Worm (Caenorhabditis elegans) whole organism, midembryonic: Measurements from ENCODE around the gene C18H9.1.

Source experiments
- T22C8.4 ChIP-seq: fragments of 200-800 bp; sonication (Bioruptor generic); IDR thresholded peaks from 2 replicates; pipeline ENCODE4 v1.3.6; 2022; ENCODE audit warnings: missing genetic modification characterization, missing compliant biosample characterization
- cog-1 ChIP-seq: sonication (generic microtip); optimal IDR thresholded peaks from 2 replicates; lab custom pipeline; 2016; ENCODE audit warnings: missing genetic modification characterization, missing compliant biosample characterization
- flt-1 ChIP-seq: fragments of 200-800 bp; sonication (Bioruptor generic); IDR thresholded peaks from 2 replicates; pipeline ENCODE4 v1.3.6; 2022; ENCODE audit warnings: missing genetic modification characterization, missing compliant biosample characterization
- klf-2 ChIP-seq: fragments of 200-800 bp; sonication (Bioruptor generic); conservative IDR thresholded peaks from 2 replicates; pipeline ENCODE4 v1.3.6; 2022; ENCODE audit warnings: missing genetic modification reagents, missing genetic modification characterization, missing compliant biosample characterization
- ztf-23 ChIP-seq: fragments of 200-800 bp; sonication (Bioruptor generic); IDR thresholded peaks from 2 replicates; pipeline ENCODE4 v1.3.6; 2022; ENCODE audit warnings: missing genetic modification reagents, missing genetic modification characterization, missing compliant biosample characterization
- ztf-29 ChIP-seq: fragments of 200-800 bp; sonication (Bioruptor generic); IDR thresholded peaks from 2 replicates; pipeline ENCODE4 v1.3.6; 2022; ENCODE audit warnings: missing genetic modification reagents, missing genetic modification characterization, missing compliant biosample characterization

DNA sequence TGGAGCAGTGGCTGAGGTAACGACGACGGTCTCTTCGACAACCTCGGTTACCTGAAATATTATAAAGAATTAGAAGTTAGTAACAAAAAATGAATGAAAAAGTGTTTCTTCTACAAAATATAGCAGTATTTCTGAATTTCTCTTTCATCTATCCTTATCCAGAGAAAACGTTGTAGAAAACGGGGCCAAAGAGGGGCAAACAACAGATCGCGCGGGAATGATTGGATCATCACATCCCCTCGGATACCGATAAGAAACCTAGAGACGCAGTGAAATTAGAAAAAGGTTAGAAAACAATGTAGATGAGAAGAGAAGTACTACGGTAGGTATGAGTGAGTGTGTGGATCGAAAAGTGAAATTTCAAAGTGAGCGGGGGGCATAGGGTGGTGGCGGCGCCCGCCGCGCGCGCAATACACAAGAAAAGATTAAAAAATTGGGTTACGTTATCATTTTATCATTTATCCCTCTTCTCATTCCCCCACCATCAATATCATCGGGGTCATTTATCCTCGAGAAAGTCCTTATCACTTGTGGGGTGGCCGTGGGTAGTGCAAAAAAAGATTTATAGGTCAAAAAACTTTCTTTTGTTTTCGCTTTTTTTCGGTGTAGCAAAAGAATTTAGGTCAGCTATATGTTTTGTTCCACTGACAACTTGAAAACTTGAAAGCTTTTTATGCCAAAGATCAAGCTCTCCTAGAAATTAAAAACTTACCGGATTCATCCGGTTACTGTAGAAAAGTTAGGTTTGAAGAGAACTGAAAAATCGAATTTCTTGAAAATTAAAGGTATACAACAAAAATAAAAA is 13.5 kb downstream of the C18H9.1 start, which contains the start of the genes dpy-10 and T14B4.19:
- TF ChIP-seq klf-2 (GFP tag; lab: Robert Waterston, UW) (no peak), cog-1 (tag; lab: Kevin White, UChicago) (no peak), ztf-29 (no peak), ztf-23 (no peak), flt-1 (GFP tag; lab: Robert Waterston, UW) (no peak), T22C8.4 (GFP tag; lab: Robert Waterston, UW) (no peak)
